Worm (Caenorhabditis elegans) whole organism, L3 larva: ENCODE results near the gene gos-28.

ENCODE experiments used
- ZK546.5 ChIP-seq: sonication (generic microtip); optimal IDR thresholded peaks from 2 replicates; lab custom pipeline; 2017; ENCODE audit warnings: missing biosample characterization, missing genetic modification characterization
- aly-2 ChIP-seq: fragments of 150-350 bp; optimal IDR thresholded peaks from 2 replicates; lab custom pipeline; 2014; ENCODE audit warnings: missing biosample characterization, missing genetic modification characterization
- ama-1 ChIP-seq: fragments of 150-350 bp; optimal IDR thresholded peaks from 2 replicates; lab custom pipeline; 2018
- ceh-16 ChIP-seq: sonication (generic microtip); optimal IDR thresholded peaks from 2 replicates; lab custom pipeline; 2017; ENCODE audit warnings: missing biosample characterization, missing genetic modification characterization
- ceh-28 ChIP-seq: fragments of 150-350 bp; optimal IDR thresholded peaks from 2 replicates; lab custom pipeline; 2014; ENCODE audit warnings: missing biosample characterization, missing genetic modification reagents, missing genetic modification characterization
- ceh-82 ChIP-seq: fragments of 150-350 bp; optimal IDR thresholded peaks from 2 replicates; lab custom pipeline; 2014; ENCODE audit warnings: missing biosample characterization, missing genetic modification characterization
- ceh-9 ChIP-seq: sonication (generic microtip); optimal IDR thresholded peaks from 2 replicates; lab custom pipeline; 2018; ENCODE audit warnings: missing biosample characterization, missing genetic modification characterization
- daf-12 ChIP-seq: fragments of 150-350 bp; optimal IDR thresholded peaks from 2 replicates; lab custom pipeline; 2014; ENCODE audit warnings: missing biosample characterization, missing genetic modification reagents, missing genetic modification characterization
- egl-27 ChIP-seq: sonication (generic microtip); optimal IDR thresholded peaks from 4 replicates; lab custom pipeline; 2017; ENCODE audit warnings: missing biosample characterization, missing genetic modification reagents, missing genetic modification characterization
- egl-5 ChIP-seq: fragments of 150-350 bp; optimal IDR thresholded peaks from 2 replicates; lab custom pipeline; 2017; ENCODE audit warnings: missing biosample characterization, missing genetic modification reagents, missing genetic modification characterization, inconsistent platforms
- elt-2 ChIP-seq: sonication (generic microtip); optimal IDR thresholded peaks from 2 replicates; lab custom pipeline; 2016; ENCODE audit warnings: missing genetic modification reagents, mild to moderate bottlenecking, missing genetic modification characterization, missing compliant biosample characterization
- elt-3 ChIP-seq, 3 experiments: fragments of 150-350 bp in 1 of 3; sonication (generic microtip) in 2 of 3; optimal IDR thresholded peaks; 2 replicates in 2 of 3; 4 replicates in 1 of 3; lab custom pipeline; 2014 to 2017; ENCODE audit warnings: missing biosample characterization in 3 of 3, missing genetic modification characterization in 3 of 3
- eor-1 ChIP-seq, 2 experiments: fragments of 150-350 bp; optimal IDR thresholded peaks; 2 replicates each; lab custom pipeline; 2014 to 2018; ENCODE audit warnings: missing biosample characterization in 2 of 2, missing genetic modification characterization in 2 of 2
- fkh-10 ChIP-seq: sonication (generic microtip); optimal IDR thresholded peaks from 2 replicates; lab custom pipeline; 2017; ENCODE audit warnings: missing biosample characterization, missing genetic modification reagents, missing genetic modification characterization
- fkh-2 ChIP-seq: fragments of 150-350 bp; optimal IDR thresholded peaks from 2 replicates; lab custom pipeline; 2014; ENCODE audit warnings: missing biosample characterization, missing genetic modification reagents, missing genetic modification characterization
- hmg-11 ChIP-seq: sonication (generic microtip); optimal IDR thresholded peaks from 2 replicates; lab custom pipeline; 2016; ENCODE audit warnings: missing genetic modification characterization, missing compliant biosample characterization
- jun-1 ChIP-seq: fragments of 150-350 bp; optimal IDR thresholded peaks from 2 replicates; lab custom pipeline; 2014; ENCODE audit warnings: missing biosample characterization, missing genetic modification reagents, missing genetic modification characterization
- lin-15B ChIP-seq: fragments of 150-350 bp; optimal IDR thresholded peaks from 2 replicates; lab custom pipeline; 2014; ENCODE audit warnings: missing biosample characterization, missing genetic modification characterization
- lin-39 ChIP-seq: fragments of 150-350 bp; optimal IDR thresholded peaks from 2 replicates; lab custom pipeline; 2018; ENCODE audit warnings: missing biosample characterization, missing genetic modification reagents, missing genetic modification characterization
- lsy-12 ChIP-seq: sonication (generic microtip); optimal IDR thresholded peaks from 2 replicates; lab custom pipeline; 2016; ENCODE audit warnings: mild to moderate bottlenecking, missing genetic modification characterization, missing compliant biosample characterization
- mdl-1 ChIP-seq: fragments of 150-350 bp; optimal IDR thresholded peaks from 2 replicates; lab custom pipeline; 2014; ENCODE audit warnings: missing biosample characterization, missing genetic modification characterization
- nfya-1 ChIP-seq: sonication (generic microtip); optimal IDR thresholded peaks from 2 replicates; lab custom pipeline; 2017; ENCODE audit warnings: missing genetic modification characterization, mild to moderate bottlenecking, missing compliant biosample characterization, antibody characterized with exemption, moderate library complexity; ENCODE audit not compliant: insufficient read depth
- nhr-11 ChIP-seq: fragments of 150-350 bp; optimal IDR thresholded peaks from 2 replicates; lab custom pipeline; 2014; ENCODE audit warnings: missing biosample characterization, missing genetic modification characterization
- nhr-12 ChIP-seq: fragments of 150-350 bp; optimal IDR thresholded peaks from 2 replicates; lab custom pipeline; 2014; ENCODE audit warnings: missing biosample characterization, missing genetic modification characterization
- nhr-23 ChIP-seq: fragments of 150-350 bp; optimal IDR thresholded peaks from 2 replicates; lab custom pipeline; 2014; ENCODE audit warnings: missing biosample characterization, missing genetic modification reagents, missing genetic modification characterization
- nhr-237 ChIP-seq: fragments of 150-350 bp; optimal IDR thresholded peaks from 2 replicates; lab custom pipeline; 2014; ENCODE audit warnings: missing biosample characterization, missing genetic modification characterization
- nhr-25 ChIP-seq: sonication (generic microtip); optimal IDR thresholded peaks from 2 replicates; lab custom pipeline; 2017; ENCODE audit warnings: missing biosample characterization, missing genetic modification characterization
- nhr-67 ChIP-seq: fragments of 150-350 bp; optimal IDR thresholded peaks from 2 replicates; lab custom pipeline; 2014; ENCODE audit warnings: missing biosample characterization, missing genetic modification characterization
- nhr-77 ChIP-seq: fragments of 150-350 bp; optimal IDR thresholded peaks from 2 replicates; lab custom pipeline; 2014; ENCODE audit warnings: missing biosample characterization, missing genetic modification characterization
- pha-4 ChIP-seq: fragments of 150-350 bp; optimal IDR thresholded peaks from 2 replicates; lab custom pipeline; 2014; ENCODE audit warnings: missing biosample characterization, missing genetic modification reagents, missing genetic modification characterization
- sea-2 ChIP-seq: fragments of 150-350 bp; sonication (generic microtip); optimal IDR thresholded peaks from 4 replicates; lab custom pipeline; 2014; ENCODE audit warnings: missing biosample characterization, missing genetic modification reagents, missing genetic modification characterization
- skn-1 ChIP-seq: fragments of 150-350 bp; optimal IDR thresholded peaks from 2 replicates; lab custom pipeline; 2014; ENCODE audit warnings: missing biosample characterization, missing genetic modification characterization
- snpc-4 ChIP-seq: fragments of 150-350 bp; optimal IDR thresholded peaks from 2 replicates; lab custom pipeline; 2014; ENCODE audit warnings: missing biosample characterization, missing genetic modification characterization
- unc-62 ChIP-seq: fragments of 150-350 bp; sonication (generic microtip); optimal IDR thresholded peaks from 4 replicates; lab custom pipeline; 2014; ENCODE audit warnings: missing biosample characterization, missing genetic modification reagents, missing genetic modification characterization
- ztf-11 ChIP-seq: fragments of 150-350 bp; optimal IDR thresholded peaks from 2 replicates; lab custom pipeline; 2014; ENCODE audit warnings: missing biosample characterization, missing genetic modification characterization
- ztf-4 ChIP-seq: fragments of 150-350 bp; optimal IDR thresholded peaks from 2 replicates; lab custom pipeline; 2014; ENCODE audit warnings: missing biosample characterization, missing genetic modification characterization

The gos-28 gene

ce11 chrIII:7387359-7387758 is 38.4 kb upstream of the gos-28 start (continued):
- TF ChIP-seq mdl-1 (tag; lab: Kevin White, UChicago) (peak; percentile 9), nhr-25 (tag; lab: Kevin White, UChicago) (no peak), ceh-82 (tag; lab: Kevin White, UChicago) (no peak), nfya-1 (tag; lab: Kevin White, UChicago) (peak; percentile 63), fkh-2 (tag; lab: Kevin White, UChicago) (no peak), ceh-9 (tag; lab: Kevin White, UChicago) (no peak)
- TF ChIP-seq, all 47 proteins: peak for 9

ce11 chrIII:7385929-7386328 is 37.0 kb upstream of the gos-28 start, which contains the start of gene trd-1:
TSS of gene trd-1 (plus strand) at chrIII:7386229.
- TF ChIP-seq lsy-12 (tag; lab: Kevin White, UChicago) = no peak
- no peak for TF ChIP-seq lin-39 (tag; lab: Kevin White, UChicago)
- no peak for TF ChIP-seq unc-62 (GFP tag; lab: Kevin White, UChicago)
- TF ChIP-seq, all 47 proteins: peak for 0

- no peak for TF ChIP-seq ztf-11 (tag; lab: Kevin White, UChicago)
- no peak for TF ChIP-seq sea-2 (GFP tag; lab: Kevin White, UChicago)
- TF ChIP-seq lsy-12 (tag; lab: Kevin White, UChicago) = no peak
- no peak for TF ChIP-seq nhr-12 (tag; lab: Kevin White, UChicago)
- TF ChIP-seq mdl-1 (tag; lab: Kevin White, UChicago) = no peak
- TF ChIP-seq nhr-237 = no peak
- no peak for TF ChIP-seq nfya-1 (tag; lab: Kevin White, UChicago)
Measured at ce11 chrIII:7383733-7384132, 34.8 kb upstream of the gos-28 start, which contains the start of gene tbp-1. TSS of gene tbp-1 (plus strand) at chrIII:7384033.

ce11 chrIII:7381546-7382171 is 32.7 kb upstream of the gos-28 start, which contains the start of the genes hmg-4 and T20B12.3:
TSS of gene hmg-4 (minus strand) at chrIII:7381596.
TSS of gene T20B12.3 (plus strand) at chrIII:7382115.
- TF ChIP-seq egl-27 (tag; lab: Kevin White, UChicago) (no peak), ama-1 (lab: Kevin White, UChicago) (no peak), hmg-11 (tag; lab: Kevin White, UChicago) (peak; percentile 34), nhr-25 (tag; lab: Kevin White, UChicago) (peak; percentile 45), lin-15B (tag; lab: Kevin White, UChicago) (peak; percentile 66), daf-12 (tag; lab: Kevin White, UChicago) (no peak), egl-5 (tag; lab: Kevin White, UChicago) (peak; percentile 31), eor-1 (tag; optimal IDR thresholded peaks at IDR 0.05; lab: Kevin White, UChicago) (no peak), snpc-4 (tag; lab: Kevin White, UChicago) (peak; percentile 23), nfya-1 (tag; lab: Kevin White, UChicago) (peak; percentile 76), ceh-82 (tag; lab: Kevin White, UChicago) (no peak), pha-4 (tag; lab: Kevin White, UChicago) (peak; percentile 49), lin-39 (tag; lab: Kevin White, UChicago) (peak; percentile 50), elt-2 (tag; lab: Kevin White, UChicago) (peak; percentile 13), aly-2 (no peak), nhr-23 (peak; percentile 38)

- no peak for TF ChIP-seq nhr-11 (tag; lab: Kevin White, UChicago)
- no peak for TF ChIP-seq ceh-28
- TF ChIP-seq nhr-77 (tag; lab: Kevin White, UChicago) = no peak
- no peak for TF ChIP-seq fkh-10 (GFP tag; lab: Kevin White, UChicago)
- no peak for TF ChIP-seq ceh-16 (tag; lab: Kevin White, UChicago)
- TF ChIP-seq nfya-1 (tag; lab: Kevin White, UChicago) = no peak
- TF ChIP-seq ztf-11 (tag; lab: Kevin White, UChicago) = no peak
- TF ChIP-seq ceh-82 (tag; lab: Kevin White, UChicago) = no peak
- no peak for TF ChIP-seq elt-3 (tag; optimal IDR thresholded peaks at IDR 0.05; lab: Kevin White, UChicago)
- TF ChIP-seq lsy-12 (tag; lab: Kevin White, UChicago) = no peak
- no peak for TF ChIP-seq jun-1 (tag; lab: Kevin White, UChicago)
- no peak for TF ChIP-seq ztf-4 (tag; lab: Kevin White, UChicago)
- no peak for TF ChIP-seq ZK546.5 (tag; lab: Kevin White, UChicago)
- no peak for TF ChIP-seq nhr-12 (tag; lab: Kevin White, UChicago)
- no peak for TF ChIP-seq nhr-23
- TF ChIP-seq egl-27 (tag; lab: Kevin White, UChicago) = no peak
- TF ChIP-seq nhr-25 (tag; lab: Kevin White, UChicago) = no peak
- TF ChIP-seq elt-2 (tag; lab: Kevin White, UChicago) = no peak
- TF ChIP-seq skn-1 = no peak
- TF ChIP-seq nhr-67 = no peak
Measured at ce11 chrIII:7380120-7380519, 31.1 kb upstream of the gos-28 start.
